Fruit fly (Drosophila melanogaster) whole organism, embryonic: ENCODE results near the gene CG31948.

Source experiments
- Bgb ChIP-seq: fragments of 200-800 bp; sonication (Bioruptor generic); IDR thresholded peaks from 2 replicates; pipeline ENCODE4 v1.3.6; 2022; ENCODE audit warnings: missing biosample characterization, missing genetic modification characterization; ENCODE audit not compliant: partially characterized antibody
- CG11504 ChIP-seq: fragments of 200-800 bp; sonication (Bioruptor generic); optimal IDR thresholded peaks from 3 replicates; lab custom pipeline; 2019; ENCODE audit warnings: missing biosample characterization, mild to moderate bottlenecking, missing genetic modification characterization, moderate library complexity
- CG11695 ChIP-seq: fragments of 200-800 bp; sonication (Bioruptor generic); IDR thresholded peaks from 3 replicates; pipeline ENCODE4 v1.3.6; 2022; ENCODE audit warnings: missing biosample characterization, missing genetic modification characterization
- CG12659 ChIP-seq: fragments of 200-800 bp; sonication (Bioruptor generic); optimal IDR thresholded peaks from 3 replicates; lab custom pipeline; 2017; ENCODE audit warnings: mild to moderate bottlenecking, missing biosample characterization, missing genetic modification reagents, missing genetic modification characterization
- CG12744 ChIP-seq: fragments of 200-800 bp; sonication (Bioruptor generic); optimal IDR thresholded peaks from 2 replicates; lab custom pipeline; 2016; ENCODE audit warnings: missing biosample characterization, missing genetic modification characterization
- CG12942 ChIP-seq: fragments of 200-800 bp; sonication (Bioruptor generic); optimal IDR thresholded peaks from 3 replicates; lab custom pipeline; 2016; ENCODE audit warnings: missing biosample characterization, missing genetic modification characterization
- CG13296 ChIP-seq: fragments of 200-800 bp; sonication (Bioruptor generic); optimal IDR thresholded peaks from 3 replicates; lab custom pipeline; 2018; ENCODE audit warnings: missing biosample characterization, mild to moderate bottlenecking, missing genetic modification characterization
- CG13775 ChIP-seq: fragments of 200-800 bp; sonication (Bioruptor generic); optimal IDR thresholded peaks from 3 replicates; lab custom pipeline; 2017; ENCODE audit warnings: missing biosample characterization, mild to moderate bottlenecking, missing genetic modification characterization
- CG1529 ChIP-seq: fragments of 200-800 bp; sonication (Bioruptor generic); optimal IDR thresholded peaks from 3 replicates; lab custom pipeline; 2018; ENCODE audit warnings: missing biosample characterization, missing genetic modification characterization
- CG15601 ChIP-seq: fragments of 200-800 bp; sonication (Bioruptor generic); optimal IDR thresholded peaks from 3 replicates; lab custom pipeline; 2019; ENCODE audit warnings: missing biosample characterization, mild to moderate bottlenecking, missing genetic modification characterization, moderate library complexity
- CG1603 ChIP-seq: fragments of 200-800 bp; sonication (Bioruptor generic); optimal IDR thresholded peaks from 2 replicates; lab custom pipeline; 2019; ENCODE audit warnings: missing biosample characterization, mild to moderate bottlenecking, missing genetic modification characterization, moderate library complexity
- CG18599 ChIP-seq: fragments of 200-800 bp; sonication (Bioruptor generic); optimal IDR thresholded peaks from 3 replicates; lab custom pipeline; 2017; ENCODE audit warnings: missing biosample characterization, missing genetic modification characterization, mild to moderate bottlenecking, moderate library complexity, missing genetic modification reagents
- CG2116 ChIP-seq: fragments of 200-800 bp; sonication (Bioruptor generic); optimal IDR thresholded peaks from 3 replicates; lab custom pipeline; 2018; ENCODE audit warnings: missing biosample characterization, mild to moderate bottlenecking, missing genetic modification characterization
- CG30020 ChIP-seq: fragments of 200-800 bp; optimal IDR thresholded peaks from 2 replicates; lab custom pipeline; 2019; ENCODE audit warnings: missing biosample characterization, mild to moderate bottlenecking, missing genetic modification characterization, moderate library complexity
- CG31365 ChIP-seq: fragments of 200-800 bp; sonication (Bioruptor generic); optimal IDR thresholded peaks from 2 replicates; lab custom pipeline; 2018; ENCODE audit warnings: missing biosample characterization, mild to moderate bottlenecking, missing genetic modification characterization
- CG3163 ChIP-seq: fragments of 200-800 bp; sonication (Bioruptor generic); optimal IDR thresholded peaks from 3 replicates; lab custom pipeline; 2016; ENCODE audit warnings: missing biosample characterization, missing genetic modification characterization
- CG34422 ChIP-seq: fragments of 200-800 bp; sonication (Bioruptor generic); IDR thresholded peaks from 3 replicates; pipeline ENCODE4 v1.3.6; 2022; ENCODE audit warnings: missing biosample characterization, missing genetic modification characterization
- CG42726 ChIP-seq: fragments of 200-800 bp; sonication (Bioruptor generic); IDR thresholded peaks from 2 replicates; pipeline ENCODE4 v1.3.6; 2022; ENCODE audit warnings: missing biosample characterization, missing genetic modification characterization; ENCODE audit not compliant: partially characterized antibody
- CG4730 ChIP-seq: fragments of 200-800 bp; sonication (Bioruptor generic); IDR thresholded peaks from 2 replicates; pipeline ENCODE4 v1.3.6; 2022; ENCODE audit warnings: missing biosample characterization, missing genetic modification characterization
- CG5953 ChIP-seq: fragments of 200-800 bp; sonication (Bioruptor generic); IDR thresholded peaks from 2 replicates; pipeline ENCODE4 v1.3.6; 2022; ENCODE audit warnings: missing biosample characterization, missing genetic modification characterization
- CG6683 ChIP-seq: fragments of 200-800 bp; sonication (Bioruptor generic); optimal IDR thresholded peaks from 2 replicates; lab custom pipeline; 2017; ENCODE audit warnings: missing biosample characterization, mild to moderate bottlenecking, missing genetic modification characterization, missing genetic modification reagents
- CG6689 ChIP-seq: fragments of 200-800 bp; sonication (Bioruptor generic); IDR thresholded peaks from 2 replicates; pipeline ENCODE4 v1.3.6; 2022; ENCODE audit warnings: missing biosample characterization, missing genetic modification characterization
- CG6765 ChIP-seq: fragments of 200-800 bp; sonication (Bioruptor generic); optimal IDR thresholded peaks from 3 replicates; lab custom pipeline; 2017; ENCODE audit warnings: missing biosample characterization, mild to moderate bottlenecking, missing genetic modification characterization
- CG6791 ChIP-seq: fragments of 200-800 bp; sonication (Bioruptor generic); IDR thresholded peaks from 3 replicates; pipeline ENCODE4 v1.3.6; 2022; ENCODE audit warnings: missing biosample characterization, missing genetic modification characterization; ENCODE audit not compliant: partially characterized antibody
- CG6813 ChIP-seq: fragments of 200-800 bp; sonication (Bioruptor generic); optimal IDR thresholded peaks from 2 replicates; lab custom pipeline; 2017; ENCODE audit warnings: missing biosample characterization, missing genetic modification characterization, mild to moderate bottlenecking, moderate library complexity, missing genetic modification reagents
- CG8281 ChIP-seq: fragments of 200-800 bp; sonication (Bioruptor generic); optimal IDR thresholded peaks from 2 replicates; lab custom pipeline; 2018; ENCODE audit warnings: missing biosample characterization, mild to moderate bottlenecking, missing genetic modification characterization, moderate library complexity
- CTCF ChIP-seq: fragments of 200-800 bp; sonication (Bioruptor generic); optimal IDR thresholded peaks from 2 replicates; lab custom pipeline; 2017; ENCODE audit warnings: missing biosample characterization, mild to moderate bottlenecking, missing genetic modification characterization, moderate library complexity
- D ChIP-seq, 2 experiments: fragments of 200-800 bp in 1 of 2; fragments of >200 bp in 1 of 2; sonication (Bioruptor generic) in 1 of 2; optimal IDR thresholded peaks; 2 replicates in 1 of 2; 3 replicates in 1 of 2; lab custom pipeline; 2017; ENCODE audit warnings: mild to moderate bottlenecking in 1 of 2, missing biosample characterization in 1 of 2, missing genetic modification characterization in 1 of 2, missing genetic modification reagents in 1 of 2
- Dfd ChIP-seq, 2 experiments: fragments of >200 bp; optimal IDR thresholded peaks; 2 replicates each; lab custom pipeline; 2017; ENCODE audit warnings: missing biosample characterization in 2 of 2, missing genetic modification characterization in 2 of 2
- Fer1 ChIP-seq: fragments of 200-800 bp; sonication (Bioruptor generic); optimal IDR thresholded peaks from 2 replicates; lab custom pipeline; 2017; ENCODE audit warnings: missing biosample characterization, mild to moderate bottlenecking, missing genetic modification characterization
- Fer2 ChIP-seq: fragments of 200-800 bp; sonication (Bioruptor generic); optimal IDR thresholded peaks from 2 replicates; lab custom pipeline; 2018; ENCODE audit warnings: missing biosample characterization, mild to moderate bottlenecking, missing genetic modification characterization, moderate library complexity
- Fer3 ChIP-seq: fragments of 200-800 bp; sonication (Bioruptor generic); optimal IDR thresholded peaks from 2 replicates; lab custom pipeline; 2018; ENCODE audit warnings: missing biosample characterization, mild to moderate bottlenecking, missing genetic modification characterization, moderate library complexity
- H15 ChIP-seq: fragments of 200-800 bp; sonication (Bioruptor generic); IDR thresholded peaks from 3 replicates; pipeline ENCODE4 v1.3.6; 2022; ENCODE audit warnings: missing biosample characterization, missing genetic modification characterization
- Hmr ChIP-seq: fragments of 200-800 bp; sonication (Bioruptor generic); optimal IDR thresholded peaks from 3 replicates; lab custom pipeline; 2017; ENCODE audit warnings: mild to moderate bottlenecking, missing biosample characterization, missing genetic modification reagents, missing genetic modification characterization
- MBD-R2 ChIP-seq: fragments of 200-800 bp; sonication (Bioruptor generic); IDR thresholded peaks from 2 replicates; pipeline ENCODE4 v1.3.6; 2022; ENCODE audit warnings: missing biosample characterization, missing genetic modification characterization
- Oli ChIP-seq: fragments of 200-800 bp; sonication (Bioruptor generic); optimal IDR thresholded peaks from 2 replicates; lab custom pipeline; 2018; ENCODE audit warnings: missing biosample characterization, mild to moderate bottlenecking, missing genetic modification characterization, moderate library complexity
- Side ChIP-seq: fragments of 200-800 bp; sonication (Bioruptor generic); optimal IDR thresholded peaks from 2 replicates; lab custom pipeline; 2016; ENCODE audit warnings: missing biosample characterization, missing genetic modification characterization
- Usf ChIP-seq: fragments of 200-800 bp; sonication (Bioruptor generic); optimal IDR thresholded peaks from 2 replicates; lab custom pipeline; 2017; ENCODE audit warnings: missing genotype, missing biosample characterization, missing genetic modification characterization
- bsh ChIP-seq, 2 experiments: fragments of 200-800 bp; sonication (Bioruptor generic); optimal IDR thresholded peaks; 2 replicates each; lab custom pipeline; 2017 to 2018; ENCODE audit warnings: mild to moderate bottlenecking in 2 of 2, missing biosample characterization in 2 of 2, missing genetic modification characterization in 2 of 2, moderate library complexity in 1 of 2
- crc ChIP-seq: fragments of 200-800 bp; sonication (Bioruptor generic); optimal IDR thresholded peaks from 2 replicates; lab custom pipeline; 2016; ENCODE audit warnings: missing biosample characterization, missing genetic modification characterization
- crol ChIP-seq: fragments of 200-800 bp; sonication (Bioruptor generic); IDR thresholded peaks from 2 replicates; pipeline ENCODE4 v1.3.6; 2022; ENCODE audit warnings: missing biosample characterization, missing genetic modification characterization
- eve ChIP-seq, 2 experiments: fragments of >200 bp; optimal IDR thresholded peaks; 2 replicates each; lab custom pipeline; 2017; ENCODE audit warnings: missing biosample characterization in 2 of 2, missing genetic modification characterization in 2 of 2
- gem ChIP-seq: fragments of 200-800 bp; sonication (Bioruptor generic); optimal IDR thresholded peaks from 2 replicates; lab custom pipeline; 2019; ENCODE audit warnings: missing biosample characterization, mild to moderate bottlenecking, missing genetic modification characterization, moderate library complexity
- lab ChIP-seq: fragments of 200-800 bp; sonication (Bioruptor generic); optimal IDR thresholded peaks from 3 replicates; lab custom pipeline; 2017; ENCODE audit warnings: missing biosample characterization, missing genetic modification characterization, mild to moderate bottlenecking, moderate library complexity, missing genetic modification reagents
- nom ChIP-seq: fragments of 200-800 bp; sonication (Bioruptor generic); optimal IDR thresholded peaks from 2 replicates; lab custom pipeline; 2017; ENCODE audit warnings: missing biosample characterization, missing genetic modification characterization, mild to moderate bottlenecking, moderate library complexity, missing genetic modification reagents
- pum ChIP-seq: fragments of 200-800 bp; sonication (Bioruptor generic); optimal IDR thresholded peaks from 2 replicates; lab custom pipeline; 2016; ENCODE audit warnings: missing biosample characterization, missing genetic modification characterization
- salm ChIP-seq: fragments of 200-800 bp; sonication (Bioruptor generic); optimal IDR thresholded peaks from 2 replicates; lab custom pipeline; 2018; ENCODE audit warnings: missing biosample characterization, mild to moderate bottlenecking, missing genetic modification characterization
- tio ChIP-seq: fragments of 200-800 bp; sonication (Bioruptor generic); optimal IDR thresholded peaks from 2 replicates; lab custom pipeline; 2017; ENCODE audit warnings: missing biosample characterization, missing genetic modification characterization, inconsistent platforms
- zfh2 ChIP-seq: fragments of 200-800 bp; sonication (Bioruptor generic); optimal IDR thresholded peaks from 2 replicates; lab custom pipeline; 2016; ENCODE audit warnings: missing biosample characterization, missing genetic modification characterization

CG31948 gene

dm6 chr2L:2420490-2420889, 4.0 kb upstream of the CG31948 start, which contains the start of gene CG9886:
CG9886 (plus strand) TSS chr2L:2420830.
- TF ChIP-seq bsh (GFP tag; optimal IDR thresholded peaks at IDR 0.05; lab: Kevin White, UChicago) (peak in 1 of 2 experiments; percentile 76), CG11504 (tag; lab: Kevin White, UChicago) (peak; percentile 81), Fer2 (tag; lab: Kevin White, UChicago) (peak; percentile 25), CTCF (GFP tag; lab: Kevin White, UChicago) (peak; percentile 59), CG1603 (peak; percentile 38), CG11695 (0 out of 3 replicates have a peak, but pooled peaks have one; percentile 63), CG1529 (GFP tag; lab: Kevin White, UChicago) (peak; percentile 18), zfh2 (no peak), lab (GFP tag; lab: Kevin White, UChicago) (peak; percentile 62), CG30020 (no peak), MBD-R2 (GFP tag; lab: Robert Waterston, UW) (peak; percentile 56; the same call in 1 of the 2 replicates), CG12942 (GFP tag; lab: Kevin White, UChicago) (peak; percentile 28), CG18599 (peak; percentile 71), H15 (GFP tag; lab: Robert Waterston, UW) (peak; percentile 28; the same call in 1 of the 3 replicates), D (optimal IDR thresholded peaks at IDR 0.05; lab: Kevin White, UChicago) (no peak), D (GFP tag; optimal IDR thresholded peaks at IDR 0.05; lab: Kevin White, UChicago) (peak; percentile 14), eve (GFP tag; optimal IDR thresholded peaks at IDR 0.05; lab: Kevin White, UChicago) (no peak), CG6683 (GFP tag; lab: Kevin White, UChicago) (peak; percentile 5), crc (GFP tag; lab: Kevin White, UChicago) (no peak), CG4730 (GFP tag; lab: Robert Waterston, UW) (no peak), crol (GFP tag; lab: Robert Waterston, UW) (no peak), CG13296 (GFP tag; lab: Kevin White, UChicago) (peak; percentile 56), Fer1 (GFP tag; lab: Kevin White, UChicago) (peak; percentile 77), pum (peak; percentile 11), Hmr (GFP tag; lab: Kevin White, UChicago) (peak; percentile 55), CG8281 (tag; lab: Kevin White, UChicago) (no peak), salm (tag; lab: Kevin White, UChicago) (peak; percentile 63), CG12659 (GFP tag; lab: Kevin White, UChicago) (peak; percentile 49), Side (GFP tag; lab: Kevin White, UChicago) (no peak), CG3163 (GFP tag; lab: Kevin White, UChicago) (no peak), Oli (tag; lab: Kevin White, UChicago) (peak; percentile 62), CG34422 (GFP tag; lab: Robert Waterston, UW) (no peak), CG31365 (tag; lab: Kevin White, UChicago) (no peak), CG13775 (GFP tag; lab: Kevin White, UChicago) (peak; percentile 67), CG6813 (peak; percentile 15), CG15601 (tag; lab: Kevin White, UChicago) (peak; percentile 72), CG6689 (GFP tag; lab: Robert Waterston, UW) (peak; percentile 43; the same call in 1 of the 2 replicates), CG6765 (GFP tag; lab: Kevin White, UChicago) (peak; percentile 41), CG2116 (GFP tag; lab: Kevin White, UChicago) (peak; percentile 43), CG12744 (GFP tag; lab: Kevin White, UChicago) (peak; percentile 16), Dfd (GFP tag; optimal IDR thresholded peaks at IDR 0.05; lab: Kevin White, UChicago) (no peak), Fer3 (peak; percentile 50), Bgb (GFP tag; lab: Robert Waterston, UW) (no peak), CG42726 (GFP tag; lab: Robert Waterston, UW) (no peak), CG6791 (GFP tag; lab: Robert Waterston, UW) (no peak), gem (tag; lab: Kevin White, UChicago) (peak; percentile 87), CG5953 (GFP tag; lab: Robert Waterston, UW) (0 out of 2 replicates have a peak, but pooled peaks have one; percentile 6), tio (GFP tag; lab: Kevin White, UChicago) (peak; percentile 21), nom (no peak), Usf (no peak)
